Fruit fly (Drosophila melanogaster) whole organism, embryonic: ENCODE measurements around the gene lab.

Source experiments
- B-H2 ChIP-seq: fragments of 200-800 bp; sonication (Bioruptor generic); optimal IDR thresholded peaks from 2 replicates; lab custom pipeline; 2018; ENCODE audit warnings: missing biosample characterization, mild to moderate bottlenecking, missing genetic modification characterization
- CG10431 ChIP-seq: fragments of 200-800 bp; sonication (Bioruptor generic); optimal IDR thresholded peaks from 3 replicates; lab custom pipeline; 2018; ENCODE audit warnings: missing biosample characterization, mild to moderate bottlenecking, missing genetic modification characterization
- CG10462 ChIP-seq: fragments of 200-800 bp; sonication (Bioruptor generic); optimal IDR thresholded peaks from 2 replicates; lab custom pipeline; 2016; ENCODE audit warnings: missing biosample characterization, missing genetic modification characterization
- CG12219 ChIP-seq: fragments of 200-800 bp; sonication (Bioruptor generic); optimal IDR thresholded peaks from 3 replicates; lab custom pipeline; 2018; ENCODE audit warnings: missing biosample characterization, mild to moderate bottlenecking, missing genetic modification characterization
- CG13894 ChIP-seq: fragments of 200-800 bp; sonication (Bioruptor generic); optimal IDR thresholded peaks from 3 replicates; lab custom pipeline; 2018; ENCODE audit warnings: missing biosample characterization, mild to moderate bottlenecking, missing genetic modification characterization, moderate library complexity
- CG16813 ChIP-seq: fragments of 200-800 bp; sonication (Bioruptor generic); IDR thresholded peaks from 3 replicates; pipeline ENCODE4 v1.3.6; 2022; ENCODE audit warnings: missing biosample characterization, missing genetic modification characterization; ENCODE audit not compliant: partially characterized antibody
- CG17612 ChIP-seq: fragments of 200-800 bp; sonication (Bioruptor generic); IDR thresholded peaks from 2 replicates; pipeline ENCODE4 v1.3.6; 2022; ENCODE audit warnings: missing biosample characterization, missing genetic modification characterization
- CG2120 ChIP-seq: fragments of 200-800 bp; sonication (Bioruptor generic); optimal IDR thresholded peaks from 3 replicates; lab custom pipeline; 2016; ENCODE audit warnings: missing biosample characterization, missing genetic modification characterization
- CG2712 ChIP-seq: fragments of 200-800 bp; optimal IDR thresholded peaks from 3 replicates; lab custom pipeline; 2019; ENCODE audit warnings: missing biosample characterization, mild to moderate bottlenecking, missing genetic modification characterization, moderate library complexity
- CG3065 ChIP-seq: fragments of 200-800 bp; sonication (Bioruptor generic); optimal IDR thresholded peaks from 2 replicates; lab custom pipeline; 2016; ENCODE audit warnings: missing biosample characterization, missing genetic modification characterization
- CG31388 ChIP-seq: fragments of 200-800 bp; sonication (Bioruptor generic); optimal IDR thresholded peaks from 2 replicates; lab custom pipeline; 2016; ENCODE audit warnings: missing biosample characterization, missing genetic modification characterization
- CG33213 ChIP-seq: fragments of 200-800 bp; sonication (Bioruptor generic); optimal IDR thresholded peaks from 3 replicates; lab custom pipeline; 2016; ENCODE audit warnings: missing biosample characterization, missing genetic modification characterization
- CG7963 ChIP-seq: fragments of 200-800 bp; sonication (Bioruptor generic); IDR thresholded peaks from 3 replicates; pipeline ENCODE4 v1.3.6; 2022; ENCODE audit warnings: missing biosample characterization, missing genetic modification characterization; ENCODE audit not compliant: partially characterized antibody
- CG7987 ChIP-seq: fragments of 200-800 bp; sonication (Bioruptor generic); optimal IDR thresholded peaks from 2 replicates; lab custom pipeline; 2018; ENCODE audit warnings: missing biosample characterization, mild to moderate bottlenecking, missing genetic modification characterization, moderate library complexity
- CG8765 ChIP-seq: fragments of 200-800 bp; sonication (Bioruptor generic); IDR thresholded peaks from 2 replicates; pipeline ENCODE4 v1.3.6; 2022; ENCODE audit warnings: missing biosample characterization, missing genetic modification characterization
- CG9797 ChIP-seq: fragments of 200-800 bp; sonication (Bioruptor generic); optimal IDR thresholded peaks from 3 replicates; lab custom pipeline; 2018; ENCODE audit warnings: missing biosample characterization, mild to moderate bottlenecking, missing genetic modification characterization
- CTCF ChIP-seq: fragments of 200-800 bp; sonication (Bioruptor generic); optimal IDR thresholded peaks from 2 replicates; lab custom pipeline; 2017; ENCODE audit warnings: missing biosample characterization, mild to moderate bottlenecking, missing genetic modification characterization, moderate library complexity
- Camta ChIP-seq: fragments of 200-800 bp; sonication (Bioruptor generic); optimal IDR thresholded peaks from 2 replicates; lab custom pipeline; 2016; ENCODE audit warnings: missing biosample characterization, missing genetic modification characterization
- D19B ChIP-seq: fragments of 200-800 bp; sonication (Bioruptor generic); optimal IDR thresholded peaks from 2 replicates; lab custom pipeline; 2017; ENCODE audit warnings: missing biosample characterization, mild to moderate bottlenecking, missing genetic modification characterization
- Dref ChIP-seq: fragments of 200-800 bp; sonication (Bioruptor generic); IDR thresholded peaks from 2 replicates; pipeline ENCODE4 v1.3.6; 2022; ENCODE audit warnings: missing biosample characterization, missing genetic modification characterization
- E2f2 ChIP-seq: fragments of 200-800 bp; sonication (Bioruptor generic); IDR thresholded peaks from 2 replicates; pipeline ENCODE4 v1.3.6; 2022; ENCODE audit warnings: missing biosample characterization, missing genetic modification characterization
- MTF-1 ChIP-seq: fragments of 200-800 bp; sonication (Bioruptor generic); optimal IDR thresholded peaks from 2 replicates; lab custom pipeline; 2018; ENCODE audit warnings: missing biosample characterization, mild to moderate bottlenecking, missing genetic modification characterization, borderline replicate concordance
- Mes4 ChIP-seq: fragments of 200-800 bp; sonication (Bioruptor generic); optimal IDR thresholded peaks from 2 replicates; lab custom pipeline; 2016; ENCODE audit warnings: missing biosample characterization, missing genetic modification characterization
- Rx ChIP-seq: fragments of 200-800 bp; sonication (Bioruptor generic); IDR thresholded peaks from 2 replicates; pipeline ENCODE4 v1.3.6; 2022; ENCODE audit warnings: missing biosample characterization, missing genetic modification characterization
- Tbp ChIP-seq: fragments of >200 bp; optimal IDR thresholded peaks from 2 replicates; lab custom pipeline; 2018; ENCODE audit warnings: missing biosample characterization, missing genetic modification characterization
- Usf ChIP-seq: fragments of 200-800 bp; sonication (Bioruptor generic); optimal IDR thresholded peaks from 2 replicates; lab custom pipeline; 2017; ENCODE audit warnings: missing genotype, missing biosample characterization, missing genetic modification characterization
- al ChIP-seq: fragments of 200-800 bp; sonication (Bioruptor generic); IDR thresholded peaks from 2 replicates; pipeline ENCODE4 v1.3.6; 2022; ENCODE audit warnings: missing biosample characterization, missing genetic modification characterization
- ash1 ChIP-seq: fragments of 200-800 bp; sonication (Bioruptor generic); optimal IDR thresholded peaks from 2 replicates; lab custom pipeline; 2018; ENCODE audit warnings: missing biosample characterization, mild to moderate bottlenecking, missing genetic modification characterization
- az2 ChIP-seq: fragments of 200-800 bp; sonication (Bioruptor generic); optimal IDR thresholded peaks from 3 replicates; lab custom pipeline; 2016; ENCODE audit warnings: missing biosample characterization, missing genetic modification characterization
- bcd ChIP-seq: fragments of 200-800 bp; sonication (Bioruptor generic); optimal IDR thresholded peaks from 2 replicates; lab custom pipeline; 2017; ENCODE audit warnings: missing biosample characterization, mild to moderate bottlenecking, missing genetic modification characterization
- bsh ChIP-seq, 2 experiments: fragments of 200-800 bp; sonication (Bioruptor generic); optimal IDR thresholded peaks; 2 replicates each; lab custom pipeline; 2017 to 2018; ENCODE audit warnings: mild to moderate bottlenecking in 2 of 2, missing biosample characterization in 2 of 2, missing genetic modification characterization in 2 of 2, moderate library complexity in 1 of 2
- chif ChIP-seq, 2 experiments: fragments of 200-800 bp; sonication (Bioruptor generic); optimal IDR thresholded peaks; 3 replicates each; lab custom pipeline; 2016; ENCODE audit warnings: missing biosample characterization in 2 of 2, missing genetic modification characterization in 2 of 2
- disco-r ChIP-seq: fragments of 200-800 bp; sonication (Bioruptor generic); optimal IDR thresholded peaks from 2 replicates; lab custom pipeline; 2016; ENCODE audit warnings: missing biosample characterization, missing genetic modification characterization
- eve ChIP-seq, 2 experiments: fragments of >200 bp; optimal IDR thresholded peaks; 2 replicates each; lab custom pipeline; 2017; ENCODE audit warnings: missing biosample characterization in 2 of 2, missing genetic modification characterization in 2 of 2
- exex ChIP-seq: fragments of 200-800 bp; sonication (Bioruptor generic); optimal IDR thresholded peaks from 4 replicates; lab custom pipeline; 2018; ENCODE audit warnings: missing biosample characterization, mild to moderate bottlenecking, missing genetic modification characterization, moderate library complexity
- fd96Cb ChIP-seq: fragments of 200-800 bp; sonication (Bioruptor generic); optimal IDR thresholded peaks from 2 replicates; lab custom pipeline; 2018; ENCODE audit warnings: missing biosample characterization, mild to moderate bottlenecking, missing genetic modification characterization, moderate library complexity
- gfzf ChIP-seq: fragments of 200-800 bp; sonication (Bioruptor generic); optimal IDR thresholded peaks from 2 replicates; lab custom pipeline; 2016; ENCODE audit warnings: missing biosample characterization, mild to moderate bottlenecking, missing genetic modification characterization, moderate library complexity
- gt ChIP-seq: fragments of 200-800 bp; sonication (Bioruptor generic); IDR thresholded peaks from 2 replicates; pipeline ENCODE4 v1.3.6; 2022; ENCODE audit warnings: missing biosample characterization, missing genetic modification characterization
- ham ChIP-seq: fragments of 200-800 bp; sonication (Bioruptor generic); IDR thresholded peaks from 2 replicates; pipeline ENCODE4 v1.3.6; 2022; ENCODE audit warnings: missing biosample characterization, missing genetic modification characterization
- lilli ChIP-seq: fragments of 200-800 bp; sonication (Bioruptor generic); optimal IDR thresholded peaks from 3 replicates; lab custom pipeline; 2016; ENCODE audit warnings: missing biosample characterization, missing genetic modification characterization
- nau ChIP-seq: fragments of 200-800 bp; sonication (Bioruptor generic); optimal IDR thresholded peaks from 3 replicates; lab custom pipeline; 2017; ENCODE audit warnings: missing biosample characterization, mild to moderate bottlenecking, missing genetic modification characterization, missing genetic modification reagents
- nmo ChIP-seq: fragments of 200-800 bp; sonication (Bioruptor generic); optimal IDR thresholded peaks from 2 replicates; lab custom pipeline; 2018; ENCODE audit warnings: missing biosample characterization, mild to moderate bottlenecking, missing genetic modification characterization, moderate library complexity
- oc ChIP-seq: fragments of 200-800 bp; sonication (Bioruptor generic); optimal IDR thresholded peaks from 2 replicates; lab custom pipeline; 2018; ENCODE audit warnings: missing biosample characterization, mild to moderate bottlenecking, missing genetic modification characterization, moderate library complexity
- pan ChIP-seq, 4 experiments: fragments of >200 bp in 3 of 4; fragments of 200-800 bp in 1 of 4; sonication (Bioruptor generic) in 1 of 4; optimal IDR thresholded peaks in 3 of 4; IDR thresholded peaks in 1 of 4; 2 replicates each; pipeline versions ENCODE4 v1.3.6 to Lab custom; 2017 to 2022; ENCODE audit warnings: missing biosample characterization in 2 of 4, missing genetic modification characterization in 2 of 4, mixed read lengths in 1 of 4
- pzg ChIP-seq: fragments of 200-800 bp; sonication (Bioruptor generic); optimal IDR thresholded peaks from 3 replicates; lab custom pipeline; 2018; ENCODE audit warnings: missing biosample characterization, mild to moderate bottlenecking, missing genetic modification characterization, moderate library complexity
- scrt ChIP-seq: fragments of 200-800 bp; sonication (Bioruptor generic); optimal IDR thresholded peaks from 2 replicates; lab custom pipeline; 2018; ENCODE audit warnings: missing biosample characterization, mild to moderate bottlenecking, missing genetic modification characterization, moderate library complexity
- sens-2 ChIP-seq: fragments of 200-800 bp; sonication (Bioruptor generic); IDR thresholded peaks from 2 replicates; pipeline ENCODE4 v1.3.6; 2022; ENCODE audit warnings: missing biosample characterization, missing genetic modification characterization
- tx ChIP-seq: fragments of 200-800 bp; sonication (Bioruptor generic); optimal IDR thresholded peaks from 2 replicates; lab custom pipeline; 2016; ENCODE audit warnings: missing biosample characterization, missing genetic modification characterization
- yki ChIP-seq: fragments of >200 bp; optimal IDR thresholded peaks from 3 replicates; lab custom pipeline; 2018

The lab gene

DNA sequence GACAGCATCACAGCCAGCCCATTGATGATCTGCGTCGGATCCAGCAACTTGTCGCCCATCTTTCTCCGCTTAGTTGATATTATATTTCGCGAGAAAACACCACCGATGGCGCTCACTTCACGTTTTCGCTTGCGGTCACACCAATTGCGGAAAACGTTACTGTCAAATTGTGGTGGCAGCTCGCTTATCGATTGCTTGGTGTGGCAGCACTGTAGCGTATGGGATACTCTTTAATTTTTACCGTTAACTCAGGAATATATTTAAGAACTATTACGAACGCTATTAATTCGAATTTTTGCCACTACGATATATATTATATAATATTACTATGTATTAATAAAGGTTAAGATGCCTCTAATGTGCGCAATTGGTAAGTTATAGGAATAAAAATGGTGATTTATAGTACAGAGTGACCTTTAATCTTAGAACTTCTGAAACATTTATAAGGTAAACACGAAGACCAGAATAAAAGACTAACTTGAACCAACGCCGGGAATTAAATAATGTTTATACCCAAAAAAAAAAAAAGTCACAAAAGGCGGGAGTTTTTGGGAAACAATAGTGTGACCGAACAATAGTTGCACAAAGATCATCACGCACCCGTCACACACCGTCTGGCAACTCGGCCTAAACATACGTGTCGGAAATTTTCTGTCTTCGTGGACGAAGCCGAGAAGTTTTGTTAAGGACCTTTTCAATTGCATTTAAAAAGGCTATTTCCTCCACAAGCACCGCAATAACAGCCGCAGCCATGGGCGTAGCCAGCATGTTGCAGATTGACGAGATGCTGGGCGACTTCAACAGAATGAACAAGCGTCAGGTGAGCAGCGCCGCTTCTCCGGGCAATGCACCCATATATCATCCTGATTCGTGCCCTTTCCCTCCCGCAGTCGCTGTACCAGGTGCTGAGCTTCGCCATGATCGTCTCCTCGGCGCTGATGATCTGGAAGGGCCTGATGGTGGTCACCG lies 20.8 kb downstream of the lab start, which contains the start of the genes CG1307 and twr (continued):
- TF ChIP-seq disco-r (GFP tag; lab: Kevin White, UChicago): no peak
- peak; percentile 42 for TF ChIP-seq bcd
- TF ChIP-seq CG12219 (GFP tag; lab: Kevin White, UChicago): no peak
- peak; percentile 74 for TF ChIP-seq pzg (GFP tag; lab: Kevin White, UChicago)
- TF ChIP-seq E2f2: peak; percentile 81
- TF ChIP-seq D19B (GFP tag; lab: Kevin White, UChicago): peak; percentile 26
- TF ChIP-seq al (GFP tag; lab: Robert Waterston, UW): peak; percentile 13; the same call in 1 of the 2 replicates
- TF ChIP-seq CG8765 (GFP tag; lab: Robert Waterston, UW): no peak
- peak; percentile 60 for TF ChIP-seq Dref (GFP tag; lab: Robert Waterston, UW)
- no peak for TF ChIP-seq CG7963 (GFP tag; lab: Robert Waterston, UW)
- TF ChIP-seq yki (lab: Kevin White, UChicago): no peak
- TF ChIP-seq exex: no peak
- peak; percentile 18 for TF ChIP-seq MTF-1 (GFP tag; lab: Kevin White, UChicago)
- no peak for TF ChIP-seq CG13894 (tag; lab: Kevin White, UChicago)
- TF ChIP-seq CTCF (GFP tag; lab: Kevin White, UChicago): peak; percentile 31
- peak; percentile 6 for TF ChIP-seq az2 (GFP tag; lab: Kevin White, UChicago)
- peak; percentile 81 for TF ChIP-seq CG9797 (GFP tag; lab: Kevin White, UChicago)
- TF ChIP-seq Camta: no peak
- TF ChIP-seq Mes4 (GFP tag; lab: Kevin White, UChicago): no peak
- no peak for TF ChIP-seq CG3065 (GFP tag; lab: Kevin White, UChicago)
- TF ChIP-seq CG7987: peak; percentile 5
- TF ChIP-seq CG31388 (GFP tag; lab: Kevin White, UChicago): no peak
- TF ChIP-seq gfzf: peak; percentile 76
- peak; percentile 9 for TF ChIP-seq CG33213 (GFP tag; lab: Kevin White, UChicago)
- TF ChIP-seq chif (GFP tag; optimal IDR thresholded peaks at IDR 0.05; lab: Kevin White, UChicago): no peak
- TF ChIP-seq gt (GFP tag; lab: Robert Waterston, UW): no peak
- TF ChIP-seq nau (GFP tag; lab: Kevin White, UChicago): no peak
- no peak for TF ChIP-seq oc (tag; lab: Kevin White, UChicago)
- TF ChIP-seq Tbp (GFP tag; lab: Kevin White, UChicago): no peak
- TF ChIP-seq sens-2 (GFP tag; lab: Robert Waterston, UW): no peak
- TF ChIP-seq tx (GFP tag; lab: Kevin White, UChicago): no peak
- no peak for TF ChIP-seq CG17612
- peak; percentile 62 for TF ChIP-seq nmo (GFP tag; lab: Kevin White, UChicago)
- TF ChIP-seq scrt: no peak
- peak; percentile 20 for TF ChIP-seq fd96Cb (tag; lab: Kevin White, UChicago)
- peak; percentile 28 for TF ChIP-seq CG10462 (GFP tag; lab: Kevin White, UChicago)
- no peak for TF ChIP-seq eve (GFP tag; optimal IDR thresholded peaks at IDR 0.05; lab: Kevin White, UChicago)
- TF ChIP-seq ham (GFP tag; lab: Robert Waterston, UW): no peak
- TF ChIP-seq bsh (GFP tag; optimal IDR thresholded peaks at IDR 0.05; lab: Kevin White, UChicago): peak in 1 of 2 experiments; percentile 50
- TF ChIP-seq ash1 (GFP tag; lab: Kevin White, UChicago): no peak
- peak; percentile 7 for TF ChIP-seq CG2120
- no peak for TF ChIP-seq lilli (GFP tag; lab: Kevin White, UChicago)
- TF ChIP-seq CG10431 (GFP tag; lab: Kevin White, UChicago): peak; percentile 37
- no peak for TF ChIP-seq B-H2
- no peak for TF ChIP-seq Rx
- no peak for TF ChIP-seq Usf
- TF ChIP-seq pan (optimal IDR thresholded peaks at IDR 0.05; lab: Kevin White, UChicago): no peak
- TF ChIP-seq pan (GFP tag; optimal IDR thresholded peaks at IDR 0.05 in 1 of 2, IDR thresholded peaks at IDR 0.05 in 1 of 2): no peak
- TF ChIP-seq CG2712 (tag; lab: Kevin White, UChicago): peak; percentile 69
- no peak; the same call in 2 of the 3 replicates for TF ChIP-seq CG16813
